Worm (Caenorhabditis elegans) whole organism, mixed stage, embryonic: ENCODE results near the gene cnt-1.

Experiments used
- blmp-1 ChIP-seq: fragments of 150-350 bp; optimal IDR thresholded peaks from 2 replicates; lab custom pipeline; 2014; ENCODE audit warnings: missing biosample characterization, missing genetic modification characterization
- ceh-39 ChIP-seq: fragments of 150-350 bp; optimal IDR thresholded peaks from 2 replicates; lab custom pipeline; 2014; ENCODE audit warnings: missing biosample characterization, missing genetic modification characterization
- elt-1 ChIP-seq: sonication (generic microtip); optimal IDR thresholded peaks from 2 replicates; lab custom pipeline; 2017; ENCODE audit warnings: missing genetic modification characterization, mild to moderate bottlenecking, missing compliant biosample characterization, antibody characterized with exemption, moderate library complexity, borderline replicate concordance; ENCODE audit not compliant: insufficient read depth
- elt-3 ChIP-seq: fragments of 150-350 bp; optimal IDR thresholded peaks from 2 replicates; lab custom pipeline; 2014; ENCODE audit warnings: missing biosample characterization, missing genetic modification characterization
- ham-2 ChIP-seq: fragments of 200-800 bp; sonication (Bioruptor generic); optimal IDR thresholded peaks from 2 replicates; lab custom pipeline; 2018; ENCODE audit warnings: mild to moderate bottlenecking, missing genetic modification characterization, missing compliant biosample characterization
- mep-1 ChIP-seq: fragments of 150-350 bp; optimal IDR thresholded peaks from 2 replicates; lab custom pipeline; 2017; ENCODE audit warnings: missing biosample characterization, missing genetic modification reagents, missing genetic modification characterization, inconsistent platforms
- mls-2 ChIP-seq: sonication (generic microtip); optimal IDR thresholded peaks from 2 replicates; lab custom pipeline; 2016; ENCODE audit warnings: mild to moderate bottlenecking, missing genetic modification characterization, moderate library complexity, missing compliant biosample characterization
- nhr-28 ChIP-seq: fragments of 150-350 bp; optimal IDR thresholded peaks from 2 replicates; lab custom pipeline; 2014; ENCODE audit warnings: missing biosample characterization, missing genetic modification characterization
- nhr-76 ChIP-seq: sonication (generic microtip); optimal IDR thresholded peaks from 2 replicates; lab custom pipeline; 2017; ENCODE audit warnings: missing biosample characterization, missing genetic modification characterization
- pha-4 ChIP-seq: fragments of 150-350 bp; optimal IDR thresholded peaks from 2 replicates; lab custom pipeline; 2018; ENCODE audit warnings: missing biosample characterization, missing genetic modification reagents, missing genetic modification characterization
- snpc-4 ChIP-seq: fragments of 150-350 bp; optimal IDR thresholded peaks from 2 replicates; lab custom pipeline; 2014; ENCODE audit warnings: missing biosample characterization, missing genetic modification characterization
- unc-39 ChIP-seq: fragments of 150-350 bp; optimal IDR thresholded peaks from 2 replicates; lab custom pipeline; 2014; ENCODE audit warnings: missing biosample characterization, missing genetic modification characterization
- unc-62 ChIP-seq: fragments of 150-350 bp; optimal IDR thresholded peaks from 2 replicates; lab custom pipeline; 2014; ENCODE audit warnings: missing biosample characterization, missing genetic modification reagents, missing genetic modification characterization
- ztf-11 ChIP-seq: fragments of 150-350 bp; optimal IDR thresholded peaks from 2 replicates; lab custom pipeline; 2014; ENCODE audit warnings: missing biosample characterization, missing genetic modification characterization

- TF ChIP-seq blmp-1 (tag; lab: Kevin White, UChicago) (no peak), nhr-28 (tag; lab: Kevin White, UChicago) (no peak), snpc-4 (tag; lab: Kevin White, UChicago) (no peak), unc-62 (GFP tag; lab: Kevin White, UChicago) (no peak), ham-2 (GFP tag; lab: Kevin White, UChicago) (no peak), mls-2 (tag; lab: Kevin White, UChicago) (no peak), elt-3 (tag; lab: Kevin White, UChicago) (no peak), pha-4 (tag; lab: Kevin White, UChicago) (no peak), ztf-11 (tag; lab: Kevin White, UChicago) (no peak), elt-1 (no peak), unc-39 (tag; lab: Kevin White, UChicago) (no peak), nhr-76 (tag; lab: Kevin White, UChicago) (no peak), ceh-39 (tag; lab: Kevin White, UChicago) (no peak), mep-1 (tag; lab: Kevin White, UChicago) (no peak)
Observed at ce11 chrII:12099889-12100288, 11.2 kb upstream of the cnt-1 start, which contains the start of gene Y17G7B.17.
